Fruit fly (Drosophila melanogaster) whole organism, wandering third instar larva: ENCODE measurements around the gene TwdlC.

Experiments
- Abd-B ChIP-seq: fragments of >200 bp; optimal IDR thresholded peaks from 2 replicates; lab custom pipeline; 2017; ENCODE audit warnings: missing biosample characterization, missing genetic modification characterization
- CG32264 ChIP-seq: fragments of 200-800 bp; sonication (Bioruptor generic); optimal IDR thresholded peaks from 2 replicates; lab custom pipeline; 2016; ENCODE audit warnings: missing biosample characterization, missing genetic modification characterization
- CG9705 ChIP-seq: fragments of 200-800 bp; sonication (Bioruptor generic); optimal IDR thresholded peaks from 2 replicates; lab custom pipeline; 2018; ENCODE audit warnings: missing biosample characterization, mild to moderate bottlenecking, missing genetic modification characterization
- CrebA ChIP-seq: fragments of 200-800 bp; sonication (Bioruptor generic); optimal IDR thresholded peaks from 2 replicates; lab custom pipeline; 2016; ENCODE audit warnings: missing biosample characterization, mild to moderate bottlenecking, missing genetic modification characterization, borderline replicate concordance
- Dif ChIP-seq: fragments of 200-275, 200-300 bp; sonication (Bioruptor generic); optimal IDR thresholded peaks from 2 replicates; lab custom pipeline; 2018; ENCODE audit warnings: missing biosample characterization, missing genetic modification characterization; ENCODE audit not compliant: partially characterized antibody
- GATAd ChIP-seq: sonication (Bioruptor generic); optimal IDR thresholded peaks from 2 replicates; lab custom pipeline; 2016; ENCODE audit warnings: missing biosample characterization, missing genetic modification characterization
- HLH106 ChIP-seq: fragments of 200-800 bp; optimal IDR thresholded peaks from 3 replicates; lab custom pipeline; 2019; ENCODE audit warnings: missing biosample characterization, mild to moderate bottlenecking, missing genetic modification characterization, moderate library complexity
- Hnf4 ChIP-seq: fragments of 200-800 bp; sonication (Bioruptor generic); optimal IDR thresholded peaks from 2 replicates; lab custom pipeline; 2016; ENCODE audit warnings: missing biosample characterization, mild to moderate bottlenecking, missing genetic modification characterization
- Hr78 ChIP-seq: fragments of >200 bp; optimal IDR thresholded peaks from 2 replicates; lab custom pipeline; 2017; ENCODE audit warnings: missing biosample characterization, missing genetic modification characterization
- Hr83 ChIP-seq: fragments of 200-300 bp; sonication (Bioruptor generic); optimal IDR thresholded peaks from 2 replicates; lab custom pipeline; 2016; ENCODE audit warnings: missing biosample characterization, mild to moderate bottlenecking, missing genetic modification characterization, moderate library complexity; ENCODE audit not compliant: poor library complexity, severe bottlenecking
- Mio ChIP-seq: sonication (Bioruptor generic); optimal IDR thresholded peaks from 2 replicates; lab custom pipeline; 2016; ENCODE audit warnings: missing biosample characterization, missing genetic modification characterization
- Myc ChIP-seq: fragments of >200 bp; optimal IDR thresholded peaks from 2 replicates; lab custom pipeline; 2017
- N ChIP-seq: fragments of >200 bp; optimal IDR thresholded peaks from 2 replicates; lab custom pipeline; 2018; ENCODE audit warnings: missing biosample characterization, missing external identifiers, missing genetic modification characterization
- OdsH ChIP-seq: fragments of 200-800 bp; sonication (Bioruptor generic); optimal IDR thresholded peaks from 2 replicates; lab custom pipeline; 2016; ENCODE audit warnings: missing biosample characterization, mild to moderate bottlenecking, missing genetic modification characterization
- Rel ChIP-seq, 2 experiments: fragments of 200-800 bp; sonication (Bioruptor generic) in 1 of 2; optimal IDR thresholded peaks; 2 replicates in 1 of 2; 3 replicates in 1 of 2; lab custom pipeline; 2016 to 2019; ENCODE audit warnings: mild to moderate bottlenecking in 2 of 2, missing biosample characterization in 2 of 2, missing genetic modification characterization in 2 of 2, moderate library complexity in 1 of 2
- Sp1 ChIP-seq: fragments of 200-800 bp; sonication (Bioruptor generic); optimal IDR thresholded peaks from 3 replicates; lab custom pipeline; 2019; ENCODE audit warnings: missing biosample characterization, mild to moderate bottlenecking, missing genetic modification characterization, moderate library complexity
- Vsx2 ChIP-seq: fragments of 200-300, 225-300 bp; sonication (Bioruptor generic); optimal IDR thresholded peaks from 2 replicates; lab custom pipeline; 2018; ENCODE audit warnings: missing biosample characterization, missing genetic modification characterization; ENCODE audit not compliant: partially characterized antibody
- br ChIP-seq: fragments of 200-800 bp; sonication (Bioruptor generic); optimal IDR thresholded peaks from 2 replicates; lab custom pipeline; 2016; ENCODE audit warnings: missing biosample characterization, missing genetic modification characterization
- dmrt93B ChIP-seq: fragments of 200-800 bp; sonication (Bioruptor generic); optimal IDR thresholded peaks from 2 replicates; lab custom pipeline; 2018; ENCODE audit warnings: missing biosample characterization, mild to moderate bottlenecking, missing genetic modification characterization
- dsf ChIP-seq: sonication (Bioruptor generic); optimal IDR thresholded peaks from 2 replicates; lab custom pipeline; 2016; ENCODE audit warnings: missing biosample characterization, missing genetic modification characterization, borderline replicate concordance
- foxo ChIP-seq, 2 experiments: fragments of 200-800 bp; sonication (Bioruptor generic); optimal IDR thresholded peaks; 2 replicates in 1 of 2; 3 replicates in 1 of 2; lab custom pipeline; 2016 to 2017; ENCODE audit warnings: missing biosample characterization in 2 of 2, missing genetic modification characterization in 2 of 2
- fru ChIP-seq: fragments of 200-800 bp; sonication (Bioruptor generic); optimal IDR thresholded peaks from 3 replicates; lab custom pipeline; 2016; ENCODE audit warnings: missing biosample characterization, mild to moderate bottlenecking, missing genetic modification characterization
- h ChIP-seq: fragments of 200-800 bp; sonication (Bioruptor generic); optimal IDR thresholded peaks from 3 replicates; lab custom pipeline; 2016; ENCODE audit warnings: missing biosample characterization, mild to moderate bottlenecking, missing genetic modification characterization
- jim ChIP-seq: fragments of 175-275, 200-325 bp; sonication (Bioruptor generic); optimal IDR thresholded peaks from 2 replicates; lab custom pipeline; 2016; ENCODE audit warnings: missing biosample characterization, mild to moderate bottlenecking, missing genetic modification characterization
- lola ChIP-seq: fragments of >200 bp; optimal IDR thresholded peaks from 2 replicates; lab custom pipeline; 2017; ENCODE audit warnings: missing biosample characterization, missing genetic modification characterization
- pan ChIP-seq: fragments of >200 bp; optimal IDR thresholded peaks from 2 replicates; lab custom pipeline; 2017
- psq ChIP-seq: fragments of 200-800 bp; sonication (Bioruptor generic); optimal IDR thresholded peaks from 3 replicates; lab custom pipeline; 2017; ENCODE audit warnings: missing biosample characterization, mild to moderate bottlenecking, missing genetic modification characterization, moderate library complexity
- rgr ChIP-seq: fragments of 200-800 bp; sonication (Bioruptor generic); optimal IDR thresholded peaks from 3 replicates; lab custom pipeline; 2016; ENCODE audit warnings: missing biosample characterization, mild to moderate bottlenecking, missing genetic modification characterization
- sv ChIP-seq: fragments of 200-800 bp; sonication (Bioruptor generic); optimal IDR thresholded peaks from 3 replicates; lab custom pipeline; 2016; ENCODE audit warnings: missing biosample characterization, missing genetic modification characterization
- tai ChIP-seq: sonication (Bioruptor generic); optimal IDR thresholded peaks from 2 replicates; lab custom pipeline; 2016; ENCODE audit warnings: missing biosample characterization, missing genetic modification characterization
- woc ChIP-seq: sonication (Bioruptor generic); optimal IDR thresholded peaks from 2 replicates; lab custom pipeline; 2016; ENCODE audit warnings: missing biosample characterization, mild to moderate bottlenecking, missing genetic modification characterization

The TwdlC gene

DNA sequence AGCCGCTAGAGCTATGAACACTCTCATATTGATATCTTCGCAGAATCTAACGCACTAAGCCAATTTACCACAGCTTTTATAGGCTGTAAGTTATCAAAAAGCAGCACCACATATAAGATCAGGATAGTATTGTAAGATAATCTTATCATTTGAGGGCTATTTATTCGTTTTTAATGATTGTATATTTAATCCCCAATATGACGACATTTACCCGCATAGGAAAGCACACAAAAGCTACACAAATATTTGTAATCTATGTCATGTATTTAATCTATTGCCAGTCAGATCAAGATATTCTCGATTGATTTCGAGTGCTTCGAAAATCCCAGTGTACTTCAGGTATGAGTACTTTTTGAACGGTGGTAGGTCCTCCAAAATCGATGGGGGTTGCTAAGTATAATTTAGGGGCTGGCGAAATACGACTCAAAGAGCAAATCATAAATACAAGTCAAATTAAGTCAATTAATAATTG lies 25.1 kb downstream of the TwdlC start, which contains the start of gene CG17191:
CG17191 (minus strand) TSS at position 51 of the 472 bp plus-strand sequence.
- TF ChIP-seq Rel (GFP tag; optimal IDR thresholded peaks at IDR 0.05; lab: Kevin White, UChicago) (no peak), Rel (tag; optimal IDR thresholded peaks at IDR 0.05; lab: Kevin White, UChicago) (peak; percentile 29), CrebA (GFP tag; lab: Kevin White, UChicago) (no peak), Hr83 (GFP tag; lab: Kevin White, UChicago) (no peak)

dm6 chr3R:27021278-27021677 lies 26.6 kb downstream of the TwdlC start, which contains the start of gene CG6283:
CG6283 (minus strand) TSS chr3R:27021378.
- TF ChIP-seq rgr (GFP tag; lab: Kevin White, UChicago) (no peak), CrebA (GFP tag; lab: Kevin White, UChicago) (no peak)

DNA sequence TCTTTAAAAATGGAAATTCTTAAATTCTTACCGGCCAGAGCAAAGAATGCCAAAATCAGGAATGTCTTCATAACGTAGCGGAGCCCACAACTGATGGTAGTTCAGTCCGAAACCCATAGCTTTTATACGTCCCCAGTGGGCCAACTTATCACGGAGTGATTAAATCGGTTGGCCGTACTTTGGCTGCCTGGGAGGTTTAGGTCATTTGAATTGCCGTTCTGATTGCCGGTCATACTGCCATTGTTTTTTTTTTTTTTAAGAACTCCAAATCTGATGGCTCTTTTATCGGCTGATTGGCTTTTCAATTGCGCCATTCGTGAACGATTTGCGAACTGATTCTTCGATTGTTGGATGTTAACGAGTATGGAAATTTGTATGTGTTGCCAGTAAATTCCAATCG lies 28.5 kb downstream of the TwdlC start, which contains the start of gene CG6277:
CG6277 (minus strand) TSS at position 101 of the 400 bp plus-strand sequence.
- TF ChIP-seq h (GFP tag; lab: Kevin White, UChicago) (no peak), dmrt93B (GFP tag; lab: Kevin White, UChicago) (no peak), Vsx2 (no peak), Sp1 (GFP tag; lab: Kevin White, UChicago) (no peak), br (no peak), jim (GFP tag; lab: Kevin White, UChicago) (no peak), Myc (lab: Kevin White, UChicago) (no peak), psq (GFP tag; lab: Kevin White, UChicago) (no peak), Hr78 (GFP tag; lab: Kevin White, UChicago) (no peak), fru (GFP tag; lab: Kevin White, UChicago) (no peak), pan (no peak), Hr83 (GFP tag; lab: Kevin White, UChicago) (no peak), lola (no peak), woc (GFP tag; lab: Kevin White, UChicago) (no peak), sv (no peak), Rel (GFP tag; optimal IDR thresholded peaks at IDR 0.05; lab: Kevin White, UChicago) (no peak), Rel (tag; optimal IDR thresholded peaks at IDR 0.05; lab: Kevin White, UChicago) (no peak), OdsH (GFP tag; lab: Kevin White, UChicago) (no peak), GATAd (GFP tag; lab: Kevin White, UChicago) (no peak), foxo (GFP tag; optimal IDR thresholded peaks at IDR 0.05; lab: Kevin White, UChicago) (no peak), HLH106 (no peak)

dm6 chr3R:27026009-27026408 lies 31.4 kb downstream of the TwdlC start, which contains the start of gene CG6271:
CG6271 (minus strand) TSS chr3R:27026109.
- TF ChIP-seq psq (GFP tag; lab: Kevin White, UChicago), result no peak
- no peak for TF ChIP-seq Sp1 (GFP tag; lab: Kevin White, UChicago)
- TF ChIP-seq rgr (GFP tag; lab: Kevin White, UChicago), result no peak
- no peak for TF ChIP-seq Hr83 (GFP tag; lab: Kevin White, UChicago)
- TF ChIP-seq Abd-B (GFP tag; lab: Kevin White, UChicago), result no peak
- TF ChIP-seq N (GFP tag; lab: Kevin White, UChicago), result no peak
- no peak for TF ChIP-seq Myc (lab: Kevin White, UChicago)
- TF ChIP-seq Mio, result no peak
- TF ChIP-seq CG32264 (GFP tag; lab: Kevin White, UChicago), result no peak
- no peak for TF ChIP-seq jim (GFP tag; lab: Kevin White, UChicago)
- TF ChIP-seq Hnf4 (GFP tag; lab: Kevin White, UChicago), result no peak
- TF ChIP-seq foxo (GFP tag; optimal IDR thresholded peaks at IDR 0.05; lab: Kevin White, UChicago), result no peak
- no peak for TF ChIP-seq CG9705 (GFP tag; lab: Kevin White, UChicago)
- TF ChIP-seq Vsx2, result no peak
- no peak for TF ChIP-seq OdsH (GFP tag; lab: Kevin White, UChicago)
- no peak for TF ChIP-seq h (GFP tag; lab: Kevin White, UChicago)
- TF ChIP-seq Rel (GFP tag; optimal IDR thresholded peaks at IDR 0.05; lab: Kevin White, UChicago), result no peak
- TF ChIP-seq Rel (tag; optimal IDR thresholded peaks at IDR 0.05; lab: Kevin White, UChicago), result no peak
- no peak for TF ChIP-seq tai (GFP tag; lab: Kevin White, UChicago)
- TF ChIP-seq dsf, result no peak

- TF ChIP-seq Myc (lab: Kevin White, UChicago) (no peak), psq (GFP tag; lab: Kevin White, UChicago) (no peak), Dif (GFP tag; lab: Kevin White, UChicago) (no peak), sv (no peak), rgr (GFP tag; lab: Kevin White, UChicago) (no peak), woc (GFP tag; lab: Kevin White, UChicago) (no peak)
These were observed 39.3 kb downstream of the TwdlC start for dm6 chr3R:27033935-27034334.
